Worm (Caenorhabditis elegans) whole organism, L2 larva: ENCODE data around the gene nrf-6.

Source experiments
- C34F6.9 ChIP-seq: fragments of 150-350 bp; optimal IDR thresholded peaks from 2 replicates; lab custom pipeline; 2014; ENCODE audit warnings: missing biosample characterization, missing genetic modification characterization
- F13H6.1 ChIP-seq: sonication (generic microtip); optimal IDR thresholded peaks from 2 replicates; lab custom pipeline; 2016; ENCODE audit warnings: missing genetic modification characterization, missing compliant biosample characterization
- R02D3.7 ChIP-seq: fragments of 150-350 bp; optimal IDR thresholded peaks from 2 replicates; lab custom pipeline; 2014; ENCODE audit warnings: missing biosample characterization, missing genetic modification characterization
- Y55F3AM.14 ChIP-seq: fragments of 200-800 bp; sonication (Bioruptor generic); optimal IDR thresholded peaks from 2 replicates; lab custom pipeline; 2018; ENCODE audit warnings: mild to moderate bottlenecking, missing genetic modification characterization, missing compliant biosample characterization
- alr-1 ChIP-seq: fragments of 150-350 bp; optimal IDR thresholded peaks from 2 replicates; lab custom pipeline; 2014; ENCODE audit warnings: missing biosample characterization, missing genetic modification characterization
- ama-1 ChIP-seq: fragments of 150-350 bp; optimal IDR thresholded peaks from 2 replicates; lab custom pipeline; 2018; ENCODE audit warnings: inconsistent platforms
- blmp-1 ChIP-seq: sonication (generic microtip); optimal IDR thresholded peaks from 2 replicates; lab custom pipeline; 2017; ENCODE audit warnings: missing genetic modification characterization, mild to moderate bottlenecking, missing compliant biosample characterization, antibody characterized with exemption, moderate library complexity; ENCODE audit not compliant: insufficient read depth
- ceh-16 ChIP-seq: fragments of 150-350 bp; optimal IDR thresholded peaks from 2 replicates; lab custom pipeline; 2014; ENCODE audit warnings: missing biosample characterization, missing genetic modification characterization
- crh-2 ChIP-seq: sonication (generic microtip); optimal IDR thresholded peaks from 2 replicates; lab custom pipeline; 2017; ENCODE audit warnings: missing biosample characterization, missing genetic modification characterization
- dmd-4 ChIP-seq: sonication (generic microtip); optimal IDR thresholded peaks from 2 replicates; lab custom pipeline; 2017; ENCODE audit warnings: missing biosample characterization, missing genetic modification characterization
- egl-27 ChIP-seq: sonication (generic microtip); optimal IDR thresholded peaks from 3 replicates; lab custom pipeline; 2017; ENCODE audit warnings: missing biosample characterization, missing genetic modification reagents, missing genetic modification characterization
- elt-1 ChIP-seq: fragments of 150-350 bp; optimal IDR thresholded peaks from 2 replicates; lab custom pipeline; 2014; ENCODE audit warnings: missing biosample characterization, missing genetic modification characterization
- elt-3 ChIP-seq: sonication (generic microtip); optimal IDR thresholded peaks from 2 replicates; lab custom pipeline; 2017; ENCODE audit warnings: missing biosample characterization, missing genetic modification characterization
- fos-1 ChIP-seq: fragments of 150-350 bp; optimal IDR thresholded peaks from 2 replicates; lab custom pipeline; 2014; ENCODE audit warnings: missing biosample characterization, missing genetic modification characterization
- lin-11 ChIP-seq: fragments of 150-350 bp; sonication (generic microtip); optimal IDR thresholded peaks from 2 replicates; lab custom pipeline; 2014; ENCODE audit warnings: missing biosample characterization, missing genetic modification characterization, inconsistent platforms, mixed read lengths
- lin-13 ChIP-seq: fragments of 150-350 bp; optimal IDR thresholded peaks from 2 replicates; lab custom pipeline; 2014; ENCODE audit warnings: missing biosample characterization, missing genetic modification reagents, missing genetic modification characterization
- lsy-2 ChIP-seq, 2 experiments: fragments of 150-350 bp in 1 of 2; sonication (generic microtip) in 1 of 2; optimal IDR thresholded peaks; 2 replicates each; lab custom pipeline; 2014 to 2017; ENCODE audit warnings: missing biosample characterization in 2 of 2, missing genetic modification characterization in 2 of 2
- mab-5 ChIP-seq: fragments of 150-350 bp; optimal IDR thresholded peaks from 2 replicates; lab custom pipeline; 2014; ENCODE audit warnings: missing biosample characterization, missing genetic modification characterization
- mbf-1 ChIP-seq: sonication (generic microtip); optimal IDR thresholded peaks from 2 replicates; lab custom pipeline; 2017; ENCODE audit warnings: missing biosample characterization, missing genetic modification characterization
- mdl-1 ChIP-seq, 2 experiments: fragments of 150-350 bp in 1 of 2; sonication (generic microtip) in 1 of 2; optimal IDR thresholded peaks; 2 replicates each; lab custom pipeline; 2017; ENCODE audit warnings: missing biosample characterization in 2 of 2, missing genetic modification characterization in 2 of 2
- nhr-11 ChIP-seq: fragments of 150-350 bp; optimal IDR thresholded peaks from 2 replicates; lab custom pipeline; 2014; ENCODE audit warnings: missing biosample characterization, missing genetic modification characterization
- nhr-12 ChIP-seq: fragments of 150-350 bp; optimal IDR thresholded peaks from 2 replicates; lab custom pipeline; 2014; ENCODE audit warnings: missing biosample characterization, missing genetic modification characterization
- nhr-129 ChIP-seq: fragments of 150-350 bp; optimal IDR thresholded peaks from 2 replicates; lab custom pipeline; 2014; ENCODE audit warnings: missing biosample characterization, missing genetic modification characterization
- nhr-21 ChIP-seq: fragments of 150-350 bp; optimal IDR thresholded peaks from 2 replicates; lab custom pipeline; 2014; ENCODE audit warnings: missing biosample characterization, missing genetic modification characterization
- nhr-23 ChIP-seq: fragments of 150-350 bp; optimal IDR thresholded peaks from 2 replicates; lab custom pipeline; 2014; ENCODE audit warnings: missing biosample characterization, missing genetic modification reagents, missing genetic modification characterization
- nhr-237 ChIP-seq: fragments of 150-350 bp; optimal IDR thresholded peaks from 2 replicates; lab custom pipeline; 2014; ENCODE audit warnings: missing biosample characterization, missing genetic modification characterization
- nhr-25 ChIP-seq: fragments of 150-350 bp; sonication (generic microtip); optimal IDR thresholded peaks from 3 replicates; lab custom pipeline; 2014; ENCODE audit warnings: missing biosample characterization, missing genetic modification characterization
- nhr-6 ChIP-seq: fragments of 150-350 bp; optimal IDR thresholded peaks from 2 replicates; lab custom pipeline; 2014; ENCODE audit warnings: missing biosample characterization, missing genetic modification characterization
- nhr-77 ChIP-seq: fragments of 150-350 bp; optimal IDR thresholded peaks from 2 replicates; lab custom pipeline; 2014; ENCODE audit warnings: missing biosample characterization, missing genetic modification characterization
- sem-4 ChIP-seq: fragments of 150-350 bp; optimal IDR thresholded peaks from 2 replicates; lab custom pipeline; 2014; ENCODE audit warnings: missing biosample characterization, missing genetic modification reagents, missing genetic modification characterization
- skn-1 ChIP-seq: sonication (generic microtip); optimal IDR thresholded peaks from 2 replicates; lab custom pipeline; 2017; ENCODE audit warnings: missing biosample characterization, missing genetic modification characterization
- sma-3 ChIP-seq: sonication (generic microtip); optimal IDR thresholded peaks from 2 replicates; lab custom pipeline; 2016; ENCODE audit warnings: missing genetic modification reagents, missing genetic modification characterization, missing compliant biosample characterization
- sma-9 ChIP-seq, 2 experiments: fragments of 150-350 bp in 1 of 2; sonication (generic microtip) in 1 of 2; optimal IDR thresholded peaks; 2 replicates each; lab custom pipeline; 2014 to 2016; ENCODE audit warnings: missing genetic modification characterization in 2 of 2, mild to moderate bottlenecking in 1 of 2, missing biosample characterization in 1 of 2, missing compliant biosample characterization in 1 of 2, missing genetic modification reagents in 1 of 2, moderate library complexity in 1 of 2
- snpc-4 ChIP-seq: fragments of 150-350 bp; optimal IDR thresholded peaks from 2 replicates; lab custom pipeline; 2014; ENCODE audit warnings: missing biosample characterization, missing genetic modification characterization
- unc-39 ChIP-seq: fragments of 150-350 bp; optimal IDR thresholded peaks from 2 replicates; lab custom pipeline; 2014; ENCODE audit warnings: missing biosample characterization, missing genetic modification characterization
- unc-55 ChIP-seq: fragments of 150-350 bp; sonication (generic microtip); optimal IDR thresholded peaks from 3 replicates; lab custom pipeline; 2014; ENCODE audit warnings: missing biosample characterization, missing genetic modification reagents, missing genetic modification characterization
- unc-62 ChIP-seq: fragments of 150-350 bp; optimal IDR thresholded peaks from 2 replicates; lab custom pipeline; 2014; ENCODE audit warnings: missing biosample characterization, missing genetic modification reagents, missing genetic modification characterization
- zag-1 ChIP-seq: fragments of 150-350 bp; optimal IDR thresholded peaks from 2 replicates; lab custom pipeline; 2014; ENCODE audit warnings: missing biosample characterization, missing genetic modification characterization
- ztf-1 ChIP-seq: fragments of 200-800 bp; sonication (Bioruptor generic); conservative IDR thresholded peaks from 2 replicates; pipeline ENCODE4 v1.3.6; 2022; ENCODE audit warnings: missing genetic modification characterization, missing compliant biosample characterization
- ztf-4 ChIP-seq: fragments of 150-350 bp; optimal IDR thresholded peaks from 2 replicates; lab custom pipeline; 2014; ENCODE audit warnings: missing biosample characterization, missing genetic modification characterization

Gene nrf-6

DNA sequence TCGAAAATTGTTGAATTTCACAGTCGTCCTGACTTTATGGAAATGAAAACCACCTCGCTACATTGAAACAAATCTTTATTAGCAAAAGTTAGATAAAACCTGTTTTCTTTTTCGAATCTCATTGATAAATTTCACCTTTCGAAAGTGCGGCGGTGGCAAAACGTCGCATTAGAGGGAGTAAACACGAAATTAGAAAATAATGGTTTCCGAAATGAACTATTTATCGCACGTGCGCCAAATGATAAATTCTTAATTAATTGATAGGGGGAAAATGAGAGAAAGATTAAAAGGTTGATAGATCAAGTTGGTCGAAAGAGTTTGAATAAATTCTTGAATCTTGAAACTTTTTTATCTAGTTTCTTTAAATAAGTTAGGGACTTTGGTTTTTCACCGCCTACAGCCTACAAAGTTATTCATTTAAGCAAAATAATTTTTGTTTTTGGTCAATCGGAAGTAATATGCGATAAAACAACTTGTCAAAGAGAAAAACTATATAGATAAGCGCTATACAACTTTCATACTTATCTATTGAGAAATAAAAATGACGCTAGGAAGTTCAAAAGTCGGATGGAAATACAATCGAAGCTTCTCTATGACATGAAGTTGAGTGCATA, 38.6 kb upstream of the nrf-6 start:
- no peak for TF ChIP-seq mdl-1 (tag; optimal IDR thresholded peaks at IDR 0.05; lab: Kevin White, UChicago)
- no peak for TF ChIP-seq sem-4 (tag; lab: Kevin White, UChicago)
- TF ChIP-seq unc-39, result no peak
- TF ChIP-seq nhr-25, result no peak
- peak; percentile 52 for TF ChIP-seq blmp-1 (tag; lab: Kevin White, UChicago)
- no peak for TF ChIP-seq skn-1 (tag; lab: Kevin White, UChicago)
- TF ChIP-seq fos-1 (tag; lab: Kevin White, UChicago), result peak; percentile 36
- TF ChIP-seq ama-1 (lab: Kevin White, UChicago), result no peak
- TF ChIP-seq nhr-21 (tag; lab: Kevin White, UChicago), result peak; percentile 30
- TF ChIP-seq crh-2 (tag; lab: Kevin White, UChicago), result peak; percentile 33
- peak; percentile 53 for TF ChIP-seq sma-9 (GFP tag; optimal IDR thresholded peaks at IDR 0.05; lab: Kevin White, UChicago)
- TF ChIP-seq sma-9 (tag; optimal IDR thresholded peaks at IDR 0.05; lab: Kevin White, UChicago), result no peak
- TF ChIP-seq sma-3, result peak; percentile 46
- TF ChIP-seq Y55F3AM.14, result no peak
- TF ChIP-seq ztf-4 (tag; lab: Kevin White, UChicago), result no peak
- no peak for TF ChIP-seq alr-1 (tag; lab: Kevin White, UChicago)
- TF ChIP-seq zag-1 (tag; lab: Kevin White, UChicago), result no peak

DNA sequence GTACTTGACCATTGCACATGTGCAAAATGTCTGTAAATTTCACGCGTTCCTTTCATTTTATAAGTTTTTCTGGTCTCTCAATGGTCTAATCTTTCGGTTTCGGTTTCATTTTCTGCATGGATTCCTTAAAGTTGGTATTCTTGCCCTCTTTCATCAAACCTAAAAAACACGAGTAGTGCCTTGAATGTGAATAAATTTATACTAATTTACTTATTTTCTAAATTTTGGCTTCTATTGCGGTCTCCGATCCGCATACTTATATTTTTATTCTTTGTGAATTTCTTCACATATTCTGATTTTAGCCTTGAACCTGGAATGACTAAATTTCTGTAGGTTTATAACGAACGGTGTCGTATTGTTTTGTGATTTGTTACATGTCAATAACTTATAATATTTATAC, 33.5 kb upstream of the nrf-6 start, which contains the start of gene pdha-1:
Gene pdha-1, plus strand, starts transcription at position 301 of the 400 bp plus-strand sequence.
- TF ChIP-seq mdl-1 (tag; optimal IDR thresholded peaks at IDR 0.05; lab: Kevin White, UChicago) (no peak), fos-1 (tag; lab: Kevin White, UChicago) (no peak), mbf-1 (tag; lab: Kevin White, UChicago) (no peak), lin-13 (GFP tag; lab: Kevin White, UChicago) (no peak), crh-2 (tag; lab: Kevin White, UChicago) (no peak), ceh-16 (tag; lab: Kevin White, UChicago) (no peak), sma-9 (GFP tag; optimal IDR thresholded peaks at IDR 0.05; lab: Kevin White, UChicago) (no peak), sma-9 (tag; optimal IDR thresholded peaks at IDR 0.05; lab: Kevin White, UChicago) (no peak), ztf-1 (GFP tag; lab: Robert Waterston, UW) (no peak), nhr-237 (tag; lab: Kevin White, UChicago) (no peak), nhr-25 (no peak), unc-62 (GFP tag; lab: Kevin White, UChicago) (no peak), nhr-129 (no peak), nhr-6 (tag; lab: Kevin White, UChicago) (no peak), ama-1 (lab: Kevin White, UChicago) (no peak), elt-1 (tag; lab: Kevin White, UChicago) (no peak), elt-3 (tag; lab: Kevin White, UChicago) (no peak)

DNA sequence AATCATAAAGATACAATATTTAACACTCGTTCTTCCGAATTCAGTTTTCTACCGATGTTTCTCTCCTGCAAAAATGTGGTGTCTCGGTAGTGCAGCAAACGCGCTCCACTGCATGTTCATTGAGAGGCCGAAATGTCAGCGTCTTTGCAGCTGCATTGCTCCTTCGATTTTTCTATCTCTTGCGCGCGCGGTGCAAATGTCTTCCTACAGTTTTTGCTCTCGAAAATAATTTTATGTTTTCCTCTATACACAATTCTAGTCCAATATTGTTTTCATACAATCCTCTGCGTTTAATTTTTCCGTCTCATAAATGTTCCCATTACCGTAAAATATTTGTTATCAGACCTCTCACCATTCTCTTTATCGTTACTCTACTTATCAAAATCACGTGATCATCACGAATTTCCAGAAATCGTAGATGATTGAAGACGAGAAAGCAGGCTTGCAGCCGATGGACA, 29.9 kb upstream of the nrf-6 start, which contains the start of gene ufd-2:
Gene ufd-2, plus strand, starts transcription at position 408 of the 458 bp plus-strand sequence.
- TF ChIP-seq mab-5 (tag; lab: Kevin White, UChicago), result no peak
- TF ChIP-seq zag-1 (tag; lab: Kevin White, UChicago), result peak; percentile 23
- TF ChIP-seq Y55F3AM.14, result peak; percentile 21
- no peak for TF ChIP-seq alr-1 (tag; lab: Kevin White, UChicago)
- no peak for TF ChIP-seq elt-3 (tag; lab: Kevin White, UChicago)
- no peak for TF ChIP-seq dmd-4 (tag; lab: Kevin White, UChicago)
- no peak for TF ChIP-seq nhr-11 (tag; lab: Kevin White, UChicago)
- TF ChIP-seq unc-55 (GFP tag; lab: Kevin White, UChicago), result peak; percentile 79
- no peak for TF ChIP-seq unc-39
- TF ChIP-seq crh-2 (tag; lab: Kevin White, UChicago), result peak; percentile 75
- TF ChIP-seq fos-1 (tag; lab: Kevin White, UChicago), result peak; percentile 60
- TF ChIP-seq lsy-2 (tag; optimal IDR thresholded peaks at IDR 0.05; lab: Kevin White, UChicago), result peak; percentile 28 to 85
- TF ChIP-seq nhr-6 (tag; lab: Kevin White, UChicago), result peak; percentile 4
- TF ChIP-seq nhr-237 (tag; lab: Kevin White, UChicago), result no peak
- TF ChIP-seq sma-3, result peak; percentile 64
- TF ChIP-seq nhr-21 (tag; lab: Kevin White, UChicago), result peak; percentile 25
- no peak for TF ChIP-seq mdl-1 (tag; optimal IDR thresholded peaks at IDR 0.05; lab: Kevin White, UChicago)
- peak; percentile 53 for TF ChIP-seq lin-11 (tag; lab: Kevin White, UChicago)
- TF ChIP-seq R02D3.7 (tag; lab: Kevin White, UChicago), result no peak
- no peak for TF ChIP-seq nhr-25
- TF ChIP-seq snpc-4 (tag; lab: Kevin White, UChicago), result peak; percentile 41
- no peak for TF ChIP-seq blmp-1 (tag; lab: Kevin White, UChicago)
- no peak for TF ChIP-seq nhr-12 (tag; lab: Kevin White, UChicago)
- no peak for TF ChIP-seq nhr-77
- no peak for TF ChIP-seq egl-27 (tag; lab: Kevin White, UChicago)
- peak; percentile 52 for TF ChIP-seq sma-9 (GFP tag; optimal IDR thresholded peaks at IDR 0.05; lab: Kevin White, UChicago)
- no peak for TF ChIP-seq sma-9 (tag; optimal IDR thresholded peaks at IDR 0.05; lab: Kevin White, UChicago)
- TF ChIP-seq lin-13 (GFP tag; lab: Kevin White, UChicago), result peak; percentile 70
- peak; percentile 72 for TF ChIP-seq F13H6.1 (tag; lab: Kevin White, UChicago)
- peak; percentile 87 for TF ChIP-seq nhr-129
- no peak for TF ChIP-seq elt-1 (tag; lab: Kevin White, UChicago)
- peak; percentile 89 for TF ChIP-seq C34F6.9 (tag; lab: Kevin White, UChicago)
- no peak for TF ChIP-seq nhr-23
- TF ChIP-seq ceh-16 (tag; lab: Kevin White, UChicago), result no peak
